Worm (Caenorhabditis elegans) whole organism, early embryonic: ENCODE measurements around the gene gnrr-4.

Experiments used
- B0310.2 ChIP-seq: sonication (generic microtip); optimal IDR thresholded peaks from 2 replicates; lab custom pipeline; 2016; ENCODE audit warnings: mild to moderate bottlenecking, missing genetic modification characterization, missing compliant biosample characterization
- F13C5.2 ChIP-seq: sonication (generic microtip); optimal IDR thresholded peaks from 2 replicates; lab custom pipeline; 2017; ENCODE audit warnings: mild to moderate bottlenecking, missing genetic modification characterization, inconsistent platforms, missing compliant biosample characterization
- aly-1 ChIP-seq: sonication (generic microtip); optimal IDR thresholded peaks from 2 replicates; lab custom pipeline; 2016; ENCODE audit warnings: missing genetic modification characterization, missing compliant biosample characterization
- ama-1 ChIP-seq: fragments of 150-350 bp; optimal IDR thresholded peaks from 2 replicates; lab custom pipeline; 2014
- ceh-13 ChIP-seq: fragments of 200-800 bp; sonication (Bioruptor generic); optimal IDR thresholded peaks from 2 replicates; lab custom pipeline; 2018; ENCODE audit warnings: mild to moderate bottlenecking, missing genetic modification characterization, missing compliant biosample characterization
- ceh-36 ChIP-seq: sonication (generic microtip); optimal IDR thresholded peaks from 2 replicates; lab custom pipeline; 2016; ENCODE audit warnings: missing genetic modification characterization, inconsistent platforms, missing compliant biosample characterization
- ets-7 ChIP-seq: sonication (generic microtip); optimal IDR thresholded peaks from 2 replicates; lab custom pipeline; 2016; ENCODE audit warnings: missing genotype, missing genetic modification characterization, missing compliant biosample characterization
- flt-1 ChIP-seq: fragments of 200-800 bp; sonication (Bioruptor generic); IDR thresholded peaks from 2 replicates; pipeline ENCODE4 v1.3.6; 2022; ENCODE audit warnings: missing genetic modification characterization, missing compliant biosample characterization
- hmbx-1 ChIP-seq: sonication (generic microtip); optimal IDR thresholded peaks from 2 replicates; lab custom pipeline; 2016; ENCODE audit warnings: mild to moderate bottlenecking, missing genetic modification characterization, missing compliant biosample characterization
- hmg-4 ChIP-seq: fragments of 200-800 bp; sonication (Bioruptor generic); optimal IDR thresholded peaks from 2 replicates; lab custom pipeline; 2018; ENCODE audit warnings: mild to moderate bottlenecking, missing genetic modification characterization, missing compliant biosample characterization
- hnd-1 ChIP-seq: sonication (generic microtip); optimal IDR thresholded peaks from 2 replicates; lab custom pipeline; 2016; ENCODE audit warnings: missing genetic modification characterization, missing compliant biosample characterization
- pes-1 ChIP-seq: fragments of 200-800 bp; sonication (Bioruptor generic); IDR thresholded peaks from 2 replicates; pipeline ENCODE4 v1.3.6; 2022; ENCODE audit warnings: missing genetic modification reagents, missing genetic modification characterization, missing compliant biosample characterization
- scrt-1 ChIP-seq: fragments of 200-800 bp; sonication (Bioruptor generic); IDR thresholded peaks from 2 replicates; pipeline ENCODE4 v1.3.6; 2022; ENCODE audit warnings: missing genetic modification characterization, missing compliant biosample characterization
- sea-1 ChIP-seq: fragments of 200-800 bp; sonication (Bioruptor generic); conservative IDR thresholded peaks from 2 replicates; pipeline ENCODE4 v1.3.6; 2022; ENCODE audit warnings: missing genetic modification characterization, missing compliant biosample characterization
- tbx-11 ChIP-seq: fragments of 200-800 bp; sonication (Bioruptor generic); IDR thresholded peaks from 2 replicates; pipeline ENCODE4 v1.3.6; 2022; ENCODE audit warnings: missing genetic modification characterization, missing compliant biosample characterization
- tbx-37 ChIP-seq: fragments of 200-800 bp; sonication (Bioruptor generic); conservative IDR thresholded peaks from 2 replicates; pipeline ENCODE4 v1.3.6; 2022; ENCODE audit warnings: missing genetic modification reagents, missing genetic modification characterization, missing compliant biosample characterization
- tra-4 ChIP-seq: sonication (generic microtip); optimal IDR thresholded peaks from 2 replicates; lab custom pipeline; 2017; ENCODE audit warnings: missing genetic modification characterization, missing compliant biosample characterization

gnrr-4 gene

ce11 chrX:5714077-5714675, 28.9 kb downstream of the gnrr-4 start, which contains the start of gene cyp-43A1:
Gene cyp-43A1 (plus strand): TSS chrX:5714522.
- TF ChIP-seq ceh-13 (no peak), B0310.2 (tag; lab: Kevin White, UChicago) (no peak), hmbx-1 (tag; lab: Kevin White, UChicago) (no peak), pes-1 (GFP tag; lab: Robert Waterston, UW) (no peak), tbx-11 (GFP tag; lab: Robert Waterston, UW) (no peak), tbx-37 (GFP tag; lab: Robert Waterston, UW) (no peak), ceh-36 (tag; lab: Kevin White, UChicago) (no peak), tra-4 (no peak), ets-7 (tag; lab: Kevin White, UChicago) (no peak), scrt-1 (GFP tag; lab: Robert Waterston, UW) (no peak), hmg-4 (GFP tag; lab: Kevin White, UChicago) (no peak)

ce11 chrX:5713479-5713878, 29.6 kb downstream of the gnrr-4 start:
- TF ChIP-seq sea-1 (no peak), flt-1 (no peak), ets-7 (tag; lab: Kevin White, UChicago) (no peak), F13C5.2 (tag; lab: Kevin White, UChicago) (no peak), tbx-11 (GFP tag; lab: Robert Waterston, UW) (no peak; the same call in 1 of the 2 replicates), ceh-13 (no peak), scrt-1 (GFP tag; lab: Robert Waterston, UW) (no peak), aly-1 (tag; lab: Kevin White, UChicago) (no peak), pes-1 (GFP tag; lab: Robert Waterston, UW) (no peak), ama-1 (lab: Kevin White, UChicago) (no peak)

ce11 chrX:5710637-5711036, 32.5 kb downstream of the gnrr-4 start, which contains the start of gene cat-1:
Gene cat-1 (minus strand): TSS chrX:5710737.
- TF ChIP-seq tra-4 = no peak
- TF ChIP-seq pes-1 (GFP tag; lab: Robert Waterston, UW) = no peak
- no peak for TF ChIP-seq ceh-13
- no peak for TF ChIP-seq tbx-37 (GFP tag; lab: Robert Waterston, UW)
- no peak for TF ChIP-seq flt-1
- TF ChIP-seq ceh-36 (tag; lab: Kevin White, UChicago) = no peak
- no peak for TF ChIP-seq hmbx-1 (tag; lab: Kevin White, UChicago)
- TF ChIP-seq sea-1 = no peak
- TF ChIP-seq hmg-4 (GFP tag; lab: Kevin White, UChicago) = no peak
- no peak for TF ChIP-seq ama-1 (lab: Kevin White, UChicago)
- no peak for TF ChIP-seq aly-1 (tag; lab: Kevin White, UChicago)
- no peak for TF ChIP-seq B0310.2 (tag; lab: Kevin White, UChicago)
- TF ChIP-seq hnd-1 = no peak
- TF ChIP-seq scrt-1 (GFP tag; lab: Robert Waterston, UW) = no peak
- TF ChIP-seq tbx-11 (GFP tag; lab: Robert Waterston, UW) = no peak

ce11 chrX:5709205-5709604, 33.9 kb downstream of the gnrr-4 start:
- no peak for TF ChIP-seq ets-7 (tag; lab: Kevin White, UChicago)
- no peak for TF ChIP-seq aly-1 (tag; lab: Kevin White, UChicago)
- no peak for TF ChIP-seq tbx-11 (GFP tag; lab: Robert Waterston, UW)
- TF ChIP-seq scrt-1 (GFP tag; lab: Robert Waterston, UW) = no peak
- TF ChIP-seq F13C5.2 (tag; lab: Kevin White, UChicago) = no peak
- TF ChIP-seq flt-1 = no peak
- TF ChIP-seq tbx-37 (GFP tag; lab: Robert Waterston, UW) = no peak
- TF ChIP-seq tra-4 = no peak
- no peak for TF ChIP-seq ceh-36 (tag; lab: Kevin White, UChicago)
- TF ChIP-seq B0310.2 (tag; lab: Kevin White, UChicago) = no peak
- no peak for TF ChIP-seq pes-1 (GFP tag; lab: Robert Waterston, UW)
- no peak for TF ChIP-seq sea-1
- TF ChIP-seq hnd-1 = no peak
- TF ChIP-seq ama-1 (lab: Kevin White, UChicago) = no peak
- no peak for TF ChIP-seq ceh-13
- TF ChIP-seq hmg-4 (GFP tag; lab: Kevin White, UChicago) = no peak
- TF ChIP-seq hmbx-1 (tag; lab: Kevin White, UChicago) = no peak

- peak; percentile 90 for TF ChIP-seq B0310.2 (tag; lab: Kevin White, UChicago)
- TF ChIP-seq hnd-1 = peak; percentile 86
- TF ChIP-seq pes-1 (GFP tag; lab: Robert Waterston, UW) = peak; percentile 98
- peak; percentile 81 for TF ChIP-seq ets-7 (tag; lab: Kevin White, UChicago)
- TF ChIP-seq ama-1 (lab: Kevin White, UChicago) = no peak
- TF ChIP-seq hmbx-1 (tag; lab: Kevin White, UChicago) = peak; percentile 74
- TF ChIP-seq F13C5.2 (tag; lab: Kevin White, UChicago) = peak; percentile 93
- peak; percentile 94 for TF ChIP-seq hmg-4 (GFP tag; lab: Kevin White, UChicago)
- TF ChIP-seq ceh-13 = peak; percentile 87
- peak; percentile 92 for TF ChIP-seq aly-1 (tag; lab: Kevin White, UChicago)
- TF ChIP-seq flt-1 = peak; percentile 99
- peak; percentile 98 for TF ChIP-seq scrt-1 (GFP tag; lab: Robert Waterston, UW)
- TF ChIP-seq tra-4 = peak; percentile 73
- TF ChIP-seq sea-1 = peak; percentile 97
- peak; percentile 98 for TF ChIP-seq ceh-36 (tag; lab: Kevin White, UChicago)
- TF ChIP-seq tbx-11 (GFP tag; lab: Robert Waterston, UW) = peak; percentile 97
- peak; percentile 97 for TF ChIP-seq tbx-37 (GFP tag; lab: Robert Waterston, UW)
Observed at ce11 chrX:5707809-5708208, 35.3 kb downstream of the gnrr-4 start.

- TF ChIP-seq ets-7 (tag; lab: Kevin White, UChicago) = no peak
- TF ChIP-seq flt-1 = no peak
- TF ChIP-seq sea-1 = no peak
- TF ChIP-seq F13C5.2 (tag; lab: Kevin White, UChicago) = no peak
- TF ChIP-seq hmbx-1 (tag; lab: Kevin White, UChicago) = no peak
- TF ChIP-seq ceh-36 (tag; lab: Kevin White, UChicago) = no peak
- no peak for TF ChIP-seq aly-1 (tag; lab: Kevin White, UChicago)
- TF ChIP-seq B0310.2 (tag; lab: Kevin White, UChicago) = no peak
Observed at ce11 chrX:5699555-5699954, 43.6 kb downstream of the gnrr-4 start.

- TF ChIP-seq hmbx-1 (tag; lab: Kevin White, UChicago) = no peak
- 0 out of 2 replicates have a peak, but pooled peaks have one; percentile 26 for TF ChIP-seq sea-1
- TF ChIP-seq flt-1 = 0 out of 2 replicates have a peak, but pooled peaks have one; percentile 13
- TF ChIP-seq tra-4 = no peak
- no peak for TF ChIP-seq ets-7 (tag; lab: Kevin White, UChicago)
- no peak for TF ChIP-seq tbx-37 (GFP tag; lab: Robert Waterston, UW)
- no peak for TF ChIP-seq hnd-1
- no peak for TF ChIP-seq ama-1 (lab: Kevin White, UChicago)
Observed at ce11 chrX:5698419-5698818, 44.7 kb downstream of the gnrr-4 start.
